Worm (Caenorhabditis elegans): ENCODE results near the gene Y43F8B.7.
"Not testable (repeated sequence)": the region's sequence is repeated elsewhere in the genome, so short reads cannot be mapped to it uniquely, and the experiment has no call there.

DNA sequence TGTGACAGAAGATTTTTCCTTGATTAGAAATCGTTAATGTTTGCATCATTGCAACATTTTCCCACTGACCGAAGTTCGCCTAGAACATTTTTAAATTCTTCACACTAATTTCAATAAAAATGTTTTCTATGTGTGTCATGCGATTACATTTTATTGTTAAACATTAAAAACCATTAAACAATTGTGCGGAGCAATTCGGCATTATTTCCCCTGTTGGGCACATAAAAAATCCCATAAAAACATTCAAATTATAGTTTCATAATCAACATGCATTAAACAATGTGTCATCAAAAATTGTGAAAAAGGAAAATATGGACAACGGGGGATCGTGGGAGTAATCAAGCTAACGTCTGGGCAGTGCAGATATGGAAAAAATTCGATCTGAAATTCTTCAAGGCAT, 31.1 kb upstream of the Y43F8B.7 start:
- TF ChIP-seq ztf-11, egl-27 (tag; optimal IDR thresholded peaks at IDR 0.05): not testable (repeated sequence)

Data from whole organism, L2 larva.